Fruit fly (Drosophila melanogaster): ENCODE measurements around the gene CG32640.

Gene CG32640

dm6 chrX:13128750-13129152, 49.1 kb upstream of the CG32640 start, which contains the start of the genes CG32638, CG15717 and MFS10 (continued):
- TF ChIP-seq CG31441 (GFP tag; IDR thresholded peaks at IDR 0.05) (0 out of 2 replicates have a peak, but pooled peaks have one; percentile 31), danr (GFP tag; IDR thresholded peaks at IDR 0.05) (no peak), Opbp (GFP tag; IDR thresholded peaks at IDR 0.05; ENCODE audit: partially characterized antibody) (peak; percentile 68), CG14014 (GFP tag; IDR thresholded peaks at IDR 0.05) (0 out of 2 replicates have a peak, but pooled peaks have one; percentile 10), Jarid2 (GFP tag; optimal IDR thresholded peaks at IDR 0.05) (peak; percentile 73), CG2889 (GFP tag; IDR thresholded peaks at IDR 0.05) (no peak), CG34422 (GFP tag; IDR thresholded peaks at IDR 0.05) (peak; percentile 55; the same call in 1 of the 3 replicates), Sox102F (GFP tag; optimal IDR thresholded peaks at IDR 0.05) (no peak), CG9609 (GFP tag; optimal IDR thresholded peaks at IDR 0.05) (no peak), bcd (GFP tag; optimal IDR thresholded peaks at IDR 0.05) (no peak), B-H1 (GFP tag; IDR thresholded peaks at IDR 0.05) (no peak), tx (GFP tag; optimal IDR thresholded peaks at IDR 0.05) (no peak), tin (GFP tag; optimal IDR thresholded peaks at IDR 0.05) (no peak), CG12744 (GFP tag; optimal IDR thresholded peaks at IDR 0.05) (no peak), CoRest (tag; optimal IDR thresholded peaks at IDR 0.05) (peak; percentile 19), Nf-YC (tag; optimal IDR thresholded peaks at IDR 0.05) (peak; percentile 63), Lhr (GFP tag; optimal IDR thresholded peaks at IDR 0.05) (peak; percentile 81), tgo (GFP tag; IDR thresholded peaks at IDR 0.05) (no peak), maf-S (GFP tag; optimal IDR thresholded peaks at IDR 0.05) (no peak), GATAe (GFP tag; conservative IDR thresholded peaks at IDR 0.05) (peak; percentile 51; the same call in 1 of the 2 replicates), CG15073 (GFP tag; optimal IDR thresholded peaks at IDR 0.05) (no peak), Hand (GFP tag; optimal IDR thresholded peaks at IDR 0.05) (no peak), Stat92E (GFP tag; optimal IDR thresholded peaks at IDR 0.05) (peak in 1 of 3 experiments; percentile 64), Atf6 (GFP tag; IDR thresholded peaks at IDR 0.05) (no peak), CG7786 (GFP tag; optimal IDR thresholded peaks at IDR 0.05) (no peak), Dek (tag; optimal IDR thresholded peaks at IDR 0.05) (no peak), pfk (GFP tag; optimal IDR thresholded peaks at IDR 0.05) (peak; percentile 23), ken (GFP tag; IDR thresholded peaks at IDR 0.05) (no peak), ara (GFP tag; IDR thresholded peaks at IDR 0.05) (no peak), dimm (GFP tag; IDR thresholded peaks at IDR 0.05) (no peak), zf30C (GFP tag; optimal IDR thresholded peaks at IDR 0.05) (no peak), gfzf (GFP tag; optimal IDR thresholded peaks at IDR 0.05) (peak; percentile 96), dati (GFP tag; IDR thresholded peaks at IDR 0.05) (no peak), CG9437 (GFP tag; optimal IDR thresholded peaks at IDR 0.05) (no peak), CG14667 (GFP tag; IDR thresholded peaks at IDR 0.05) (no peak), twi (tag; optimal IDR thresholded peaks at IDR 0.05) (no peak), esg (GFP tag; conservative IDR thresholded peaks at IDR 0.05) (no peak), stwl (tag; optimal IDR thresholded peaks at IDR 0.05) (peak; percentile 78), CG6689 (GFP tag; IDR thresholded peaks at IDR 0.05) (no peak), NfI (GFP tag; optimal IDR thresholded peaks at IDR 0.05) (peak; percentile 27), CG13123 (GFP tag; optimal IDR thresholded peaks at IDR 0.05) (no peak), Max (GFP tag; optimal IDR thresholded peaks at IDR 0.05) (no peak), Chrac-16 (GFP tag; optimal IDR thresholded peaks at IDR 0.05) (no peak), pan (optimal IDR thresholded peaks at IDR 0.05) (no peak), pan (GFP tag; optimal IDR thresholded peaks at IDR 0.05 in 1 of 2, IDR thresholded peaks at IDR 0.05 in 1 of 2) (no peak), Nf-YB (GFP tag; optimal IDR thresholded peaks at IDR 0.05) (no peak), Hmx (GFP tag; optimal IDR thresholded peaks at IDR 0.05) (no peak), Bdp1 (GFP tag; optimal IDR thresholded peaks at IDR 0.05) (no peak), cg (GFP tag; optimal IDR thresholded peaks at IDR 0.05) (peak; percentile 94), Hsf (GFP tag; optimal IDR thresholded peaks at IDR 0.05) (no peak), CG14965 (GFP tag; optimal IDR thresholded peaks at IDR 0.05; ENCODE audit: borderline replicate concordance) (no peak), CG6654 (GFP tag; optimal IDR thresholded peaks at IDR 0.05) (no peak)

All from whole organism, embryonic.